Fruit fly (Drosophila melanogaster) whole organism, embryonic: ENCODE data around the gene IntS6.
A peak's percentile ranks its signal among the peaks of the same experiment; 100 is the strongest.

ENCODE experiments used
- Asciz ChIP-seq: fragments of 200-800 bp; sonication (Bioruptor generic); optimal IDR thresholded peaks from 2 replicates; lab custom pipeline; 2017; ENCODE audit warnings: missing biosample characterization, mild to moderate bottlenecking, missing genetic modification characterization, missing genetic modification reagents
- Atf6 ChIP-seq: fragments of 200-800 bp; sonication (Bioruptor generic); IDR thresholded peaks from 2 replicates; pipeline ENCODE4 v1.3.6; 2022; ENCODE audit warnings: missing biosample characterization, missing genetic modification characterization
- Awh ChIP-seq: fragments of 200-800 bp; sonication (Bioruptor generic); IDR thresholded peaks from 2 replicates; pipeline ENCODE4, ENCODE4 v1.3.6; 2022; ENCODE audit warnings: missing biosample characterization, missing genetic modification characterization
- Bdp1 ChIP-seq: fragments of 200-800 bp; sonication (Bioruptor generic); optimal IDR thresholded peaks from 3 replicates; lab custom pipeline; 2016; ENCODE audit warnings: missing biosample characterization, missing genetic modification characterization
- CG10462 ChIP-seq: fragments of 200-800 bp; sonication (Bioruptor generic); optimal IDR thresholded peaks from 2 replicates; lab custom pipeline; 2016; ENCODE audit warnings: missing biosample characterization, missing genetic modification characterization
- CG14014 ChIP-seq: fragments of 200-800 bp; sonication (Bioruptor generic); IDR thresholded peaks from 2 replicates; pipeline ENCODE4 v1.3.6; 2022; ENCODE audit warnings: missing biosample characterization, missing genetic modification characterization
- CG1647 ChIP-seq: fragments of 200-800 bp; sonication (Bioruptor generic); optimal IDR thresholded peaks from 3 replicates; lab custom pipeline; 2016; ENCODE audit warnings: missing biosample characterization, missing genetic modification characterization
- CG17829 ChIP-seq: fragments of 200-800 bp; optimal IDR thresholded peaks from 2 replicates; lab custom pipeline; 2019; ENCODE audit warnings: missing biosample characterization, mild to moderate bottlenecking, missing genetic modification characterization, moderate library complexity
- CG2199 ChIP-seq: fragments of 200-800 bp; sonication (Bioruptor generic); IDR thresholded peaks from 3 replicates; pipeline ENCODE4 v1.3.6; 2022; ENCODE audit warnings: missing biosample characterization, missing genetic modification characterization
- CG33213 ChIP-seq: fragments of 200-800 bp; sonication (Bioruptor generic); optimal IDR thresholded peaks from 3 replicates; lab custom pipeline; 2016; ENCODE audit warnings: missing biosample characterization, missing genetic modification characterization
- CG4617 ChIP-seq: fragments of 200-800 bp; sonication (Bioruptor generic); optimal IDR thresholded peaks from 3 replicates; lab custom pipeline; 2016; ENCODE audit warnings: missing biosample characterization, missing genetic modification characterization, borderline replicate concordance
- CG4730 ChIP-seq: fragments of 200-800 bp; sonication (Bioruptor generic); IDR thresholded peaks from 2 replicates; pipeline ENCODE4 v1.3.6; 2022; ENCODE audit warnings: missing biosample characterization, missing genetic modification characterization
- CG5245 ChIP-seq: fragments of 200-800 bp; sonication (Bioruptor generic); optimal IDR thresholded peaks from 3 replicates; lab custom pipeline; 2016; ENCODE audit warnings: missing biosample characterization, missing genetic modification characterization
- CG7839 ChIP-seq: fragments of 200-800 bp; sonication (Bioruptor generic); optimal IDR thresholded peaks from 3 replicates; lab custom pipeline; 2018; ENCODE audit warnings: missing biosample characterization, mild to moderate bottlenecking, missing genetic modification characterization, moderate library complexity
- CG8388 ChIP-seq: fragments of 200-800 bp; sonication (Bioruptor generic); optimal IDR thresholded peaks from 2 replicates; lab custom pipeline; 2019; ENCODE audit warnings: missing biosample characterization, mild to moderate bottlenecking, missing genetic modification characterization, moderate library complexity
- CG9437 ChIP-seq: fragments of 200-800 bp; sonication (Bioruptor generic); optimal IDR thresholded peaks from 2 replicates; lab custom pipeline; 2018; ENCODE audit warnings: missing biosample characterization, mild to moderate bottlenecking, missing genetic modification characterization
- CG9727 ChIP-seq: fragments of 200-800 bp; sonication (Bioruptor generic); optimal IDR thresholded peaks from 3 replicates; lab custom pipeline; 2017; ENCODE audit warnings: missing biosample characterization, mild to moderate bottlenecking, missing genetic modification characterization
- CG9797 ChIP-seq: fragments of 200-800 bp; sonication (Bioruptor generic); optimal IDR thresholded peaks from 3 replicates; lab custom pipeline; 2018; ENCODE audit warnings: missing biosample characterization, mild to moderate bottlenecking, missing genetic modification characterization
- CG9932 ChIP-seq: fragments of 200-800 bp; sonication (Bioruptor generic); IDR thresholded peaks from 2 replicates; pipeline ENCODE4 v1.3.6; 2022; ENCODE audit warnings: missing biosample characterization, missing genetic modification characterization
- CHES-1-like ChIP-seq: fragments of 200-800 bp; sonication (Bioruptor generic); optimal IDR thresholded peaks from 2 replicates; lab custom pipeline; 2016; ENCODE audit warnings: missing biosample characterization, missing genetic modification characterization
- D19B ChIP-seq: fragments of 200-800 bp; sonication (Bioruptor generic); optimal IDR thresholded peaks from 2 replicates; lab custom pipeline; 2017; ENCODE audit warnings: missing biosample characterization, mild to moderate bottlenecking, missing genetic modification characterization
- Dbx ChIP-seq: fragments of 200-800 bp; sonication (Bioruptor generic); IDR thresholded peaks from 3 replicates; pipeline ENCODE4 v1.3.6; 2022; ENCODE audit warnings: missing biosample characterization, missing genetic modification characterization
- Dip3 ChIP-seq: fragments of 200-800 bp; sonication (Bioruptor generic); optimal IDR thresholded peaks from 3 replicates; lab custom pipeline; 2016; ENCODE audit warnings: missing biosample characterization, missing genetic modification characterization
- Drgx ChIP-seq: fragments of 200-800 bp; sonication (Bioruptor generic); IDR thresholded peaks from 2 replicates; pipeline ENCODE4 v1.3.6; 2022; ENCODE audit warnings: missing biosample characterization, missing genetic modification characterization
- Hmx ChIP-seq: fragments of 200-800 bp; sonication (Bioruptor generic); optimal IDR thresholded peaks from 2 replicates; lab custom pipeline; 2016; ENCODE audit warnings: missing biosample characterization, missing genetic modification characterization
- Myb ChIP-seq: fragments of 200-800 bp; sonication (Bioruptor generic); optimal IDR thresholded peaks from 2 replicates; lab custom pipeline; 2016; ENCODE audit warnings: missing biosample characterization, missing genetic modification characterization
- Sin3A ChIP-seq: fragments of >200 bp; optimal IDR thresholded peaks from 2 replicates; lab custom pipeline; 2018
- Trl ChIP-seq, 3 experiments: fragments of >200 bp in 2 of 3; fragments of 200-800 bp in 1 of 3; sonication (Bioruptor generic) in 1 of 3; optimal IDR thresholded peaks; 2 replicates in 1 of 3; 3 replicates in 2 of 3; lab custom pipeline; 2016 to 2017; ENCODE audit warnings: missing biosample characterization in 1 of 3, missing genetic modification characterization in 1 of 3
- Usf ChIP-seq: fragments of 200-800 bp; sonication (Bioruptor generic); optimal IDR thresholded peaks from 2 replicates; lab custom pipeline; 2017; ENCODE audit warnings: missing genotype, missing biosample characterization, missing genetic modification characterization
- Vsx1 ChIP-seq: fragments of 200-800 bp; sonication (Bioruptor generic); optimal IDR thresholded peaks from 2 replicates; lab custom pipeline; 2017; ENCODE audit warnings: missing biosample characterization, mild to moderate bottlenecking, missing genetic modification characterization, missing genetic modification reagents
- ara ChIP-seq: fragments of 200-800 bp; sonication (Bioruptor generic); IDR thresholded peaks from 2 replicates; pipeline ENCODE4 v1.3.6; 2022; ENCODE audit warnings: missing biosample characterization, missing genetic modification characterization
- ase ChIP-seq: fragments of 200-800 bp; sonication (Bioruptor generic); IDR thresholded peaks from 3 replicates; pipeline ENCODE4 v1.3.6; 2022; ENCODE audit warnings: missing biosample characterization, missing genetic modification characterization
- bigmax ChIP-seq: fragments of 200-800 bp; sonication (Bioruptor generic); optimal IDR thresholded peaks from 2 replicates; lab custom pipeline; 2018; ENCODE audit warnings: missing biosample characterization, mild to moderate bottlenecking, missing genetic modification characterization
- br ChIP-seq: fragments of >200 bp; optimal IDR thresholded peaks from 2 replicates; lab custom pipeline; 2017
- cas ChIP-seq: fragments of 200-800 bp; sonication (Bioruptor generic); IDR thresholded peaks from 2 replicates; pipeline ENCODE4 v1.3.6; 2022; ENCODE audit warnings: missing biosample characterization, missing genetic modification characterization
- ci ChIP-seq: fragments of 200-800 bp; sonication (Bioruptor generic); IDR thresholded peaks from 3 replicates; pipeline ENCODE4 v1.3.6; 2022; ENCODE audit warnings: missing biosample characterization, missing genetic modification characterization
- en ChIP-seq: fragments of 200-800 bp; sonication (Bioruptor generic); optimal IDR thresholded peaks from 2 replicates; lab custom pipeline; 2016; ENCODE audit warnings: missing biosample characterization, missing genetic modification characterization
- grau ChIP-seq: fragments of 200-800 bp; optimal IDR thresholded peaks from 3 replicates; lab custom pipeline; 2019; ENCODE audit warnings: missing biosample characterization, mild to moderate bottlenecking, missing genetic modification characterization, moderate library complexity
- gt ChIP-seq: fragments of 200-800 bp; sonication (Bioruptor generic); IDR thresholded peaks from 2 replicates; pipeline ENCODE4 v1.3.6; 2022; ENCODE audit warnings: missing biosample characterization, missing genetic modification characterization
- h ChIP-seq: fragments of >200 bp; optimal IDR thresholded peaks from 2 replicates; lab custom pipeline; 2017
- ken ChIP-seq: fragments of 200-800 bp; sonication (Bioruptor generic); IDR thresholded peaks from 3 replicates; pipeline ENCODE4 v1.3.6; 2022; ENCODE audit warnings: missing biosample characterization, missing genetic modification characterization
- kni ChIP-seq: fragments of 200-800 bp; sonication (Bioruptor generic); optimal IDR thresholded peaks from 3 replicates; lab custom pipeline; 2017; ENCODE audit warnings: mild to moderate bottlenecking, missing biosample characterization, missing genetic modification reagents, missing genetic modification characterization
- peb ChIP-seq: fragments of 200-800 bp; sonication (Bioruptor generic); IDR thresholded peaks from 2 replicates; pipeline ENCODE4 v1.3.6; 2022; ENCODE audit warnings: missing biosample characterization, missing genetic modification characterization
- pnt ChIP-seq: fragments of 200-800 bp; sonication (Bioruptor generic); optimal IDR thresholded peaks from 3 replicates; lab custom pipeline; 2016; ENCODE audit warnings: missing biosample characterization, missing genetic modification characterization
- run ChIP-seq: fragments of 200-800 bp; sonication (Bioruptor generic); optimal IDR thresholded peaks from 3 replicates; lab custom pipeline; 2018; ENCODE audit warnings: missing biosample characterization, mild to moderate bottlenecking, missing genetic modification characterization
- slou ChIP-seq: fragments of 200-800 bp; sonication (Bioruptor generic); optimal IDR thresholded peaks from 3 replicates; lab custom pipeline; 2016; ENCODE audit warnings: missing biosample characterization, missing genetic modification characterization
- sqz ChIP-seq: fragments of 200-800 bp; sonication (Bioruptor generic); optimal IDR thresholded peaks from 3 replicates; lab custom pipeline; 2018; ENCODE audit warnings: missing biosample characterization, mild to moderate bottlenecking, missing genetic modification characterization
- stwl ChIP-seq: fragments of 200-800 bp; sonication (Bioruptor generic); optimal IDR thresholded peaks from 3 replicates; lab custom pipeline; 2018; ENCODE audit warnings: missing biosample characterization, mild to moderate bottlenecking, missing genetic modification characterization, moderate library complexity
- tap ChIP-seq: fragments of 200-800 bp; optimal IDR thresholded peaks from 3 replicates; lab custom pipeline; 2019; ENCODE audit warnings: missing biosample characterization, mild to moderate bottlenecking, missing genetic modification characterization, moderate library complexity
- trh ChIP-seq: fragments of 200-800 bp; sonication (Bioruptor generic); optimal IDR thresholded peaks from 2 replicates; lab custom pipeline; 2016; ENCODE audit warnings: missing biosample characterization, missing genetic modification characterization

The IntS6 gene

DNA sequence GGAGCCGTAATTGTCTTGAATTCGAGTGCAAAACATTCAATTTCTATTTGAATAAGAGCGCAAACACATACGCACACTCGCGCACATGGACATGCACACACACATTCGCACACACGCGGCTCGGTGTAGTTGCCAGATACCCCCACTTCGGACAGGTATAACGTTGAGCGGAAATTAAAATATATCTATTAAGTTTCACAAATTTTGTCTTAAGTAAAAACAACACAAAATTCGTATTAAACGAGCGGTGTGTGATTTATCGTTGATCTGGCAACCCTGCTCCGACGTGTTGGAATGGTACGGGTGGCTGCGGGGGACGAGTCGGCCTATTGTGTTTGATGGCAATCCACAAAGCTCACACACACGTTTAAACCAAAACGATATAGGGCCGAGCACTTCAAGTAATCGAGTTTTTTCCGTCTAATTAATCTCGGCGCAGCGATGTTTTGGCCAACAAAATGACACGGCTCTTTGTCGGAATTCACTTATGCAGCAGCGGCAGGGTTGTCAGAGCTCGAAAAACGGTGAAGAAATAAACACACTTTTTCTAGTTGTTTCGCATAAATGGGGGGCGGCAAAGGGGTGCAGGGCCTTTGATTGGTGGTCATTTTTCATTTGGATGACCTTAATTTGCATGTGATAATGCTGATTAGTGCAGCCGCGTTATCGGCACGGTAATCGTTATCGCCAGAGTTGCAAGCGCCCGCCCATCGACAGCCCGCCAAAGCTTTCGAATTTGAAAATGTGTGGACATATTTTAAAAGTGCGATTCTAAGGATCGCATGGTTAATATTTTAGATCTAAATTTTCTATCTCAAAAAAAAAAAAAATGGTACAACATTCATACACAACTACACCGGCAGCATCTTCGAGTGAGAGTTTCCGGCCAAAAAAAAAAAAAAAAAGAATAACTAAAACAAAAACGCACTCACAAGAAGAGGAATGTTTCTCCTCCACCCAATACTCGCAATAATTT, 926 bp downstream of the IntS6 start (continued):
- TF ChIP-seq CG8388 (GFP tag; lab: Kevin White, UChicago) (peak; percentile 63), grau (tag; lab: Kevin White, UChicago) (peak; percentile 71), Dip3 (peak; percentile 80), Bdp1 (GFP tag; lab: Kevin White, UChicago) (peak; percentile 47), CG9797 (GFP tag; lab: Kevin White, UChicago) (no peak), CG5245 (GFP tag; lab: Kevin White, UChicago) (peak; percentile 20), CG17829 (tag; lab: Kevin White, UChicago) (peak; percentile 69), Sin3A (lab: Kevin White, UChicago) (peak; percentile 6), CG9932 (GFP tag; lab: Robert Waterston, UW) (peak; percentile 83), CG7839 (tag; lab: Kevin White, UChicago) (peak; percentile 78), ase (GFP tag; lab: Robert Waterston, UW) (peak; percentile 70; the same call in 2 of the 3 replicates), CG33213 (GFP tag; lab: Kevin White, UChicago) (peak; percentile 11), Hmx (GFP tag; lab: Kevin White, UChicago) (peak; percentile 5), Vsx1 (GFP tag; lab: Kevin White, UChicago) (peak; percentile 3), Usf (GFP tag; lab: Kevin White, UChicago) (peak; percentile 31), sqz (GFP tag; lab: Kevin White, UChicago) (no peak), Awh (no peak; the same call in 1 of the 2 replicates), Atf6 (GFP tag; lab: Robert Waterston, UW) (peak; percentile 71), ci (GFP tag; lab: Robert Waterston, UW) (peak; percentile 91), D19B (GFP tag; lab: Kevin White, UChicago) (peak; percentile 58), br (lab: Kevin White, UChicago) (no peak), trh (GFP tag; lab: Kevin White, UChicago) (peak; percentile 49), run (tag; lab: Kevin White, UChicago) (peak; percentile 29), CG2199 (no peak), tap (tag; lab: Kevin White, UChicago) (peak; percentile 71), Asciz (peak; percentile 45), h (lab: Kevin White, UChicago) (no peak), bigmax (GFP tag; lab: Kevin White, UChicago) (no peak), CG9727 (GFP tag; lab: Kevin White, UChicago) (peak; percentile 53), CG10462 (GFP tag; lab: Kevin White, UChicago) (no peak), pnt (GFP tag; lab: Kevin White, UChicago) (peak; percentile 58), Trl (optimal IDR thresholded peaks at IDR 0.05; lab: Kevin White, UChicago) (no peak), Trl (GFP tag; optimal IDR thresholded peaks at IDR 0.05; lab: Kevin White, UChicago) (peak; percentile 25), Dbx (GFP tag; lab: Robert Waterston, UW) (peak; percentile 59; the same call in 1 of the 3 replicates), Myb (peak; percentile 44), cas (0 out of 2 replicates have a peak, but pooled peaks have one; percentile 58), CG4617 (GFP tag; lab: Kevin White, UChicago) (peak; percentile 45), stwl (tag; lab: Kevin White, UChicago) (no peak), CG9437 (GFP tag; lab: Kevin White, UChicago) (peak; percentile 9), CHES-1-like (GFP tag; lab: Kevin White, UChicago) (no peak), CG1647 (GFP tag; lab: Kevin White, UChicago) (peak; percentile 18), slou (peak; percentile 50), ken (GFP tag; lab: Robert Waterston, UW) (peak; percentile 86), CG14014 (GFP tag; lab: Robert Waterston, UW) (peak; percentile 85), Drgx (peak; percentile 84), kni (GFP tag; lab: Kevin White, UChicago) (peak; percentile 55), ara (GFP tag; lab: Robert Waterston, UW) (peak; percentile 79), peb (no peak), gt (GFP tag; lab: Robert Waterston, UW) (0 out of 2 replicates have a peak, but pooled peaks have one; percentile 22), CG4730 (GFP tag; lab: Robert Waterston, UW) (peak; percentile 60), en (peak; percentile 18)
